Fruit fly (Drosophila melanogaster) whole organism, prepupa: ENCODE data around the gene SC35.

ENCODE experiments used
- CG10631 ChIP-seq: fragments of 200-800 bp; sonication (Bioruptor generic); optimal IDR thresholded peaks from 2 replicates; lab custom pipeline; 2016; ENCODE audit warnings: missing biosample characterization, missing genetic modification characterization
- CG10669 ChIP-seq: fragments of 200-800 bp; sonication (Bioruptor generic); optimal IDR thresholded peaks from 3 replicates; lab custom pipeline; 2018; ENCODE audit warnings: missing biosample characterization, mild to moderate bottlenecking, missing genetic modification characterization, moderate library complexity
- CG11294 ChIP-seq: fragments of 200-800 bp; sonication (Bioruptor generic); IDR thresholded peaks from 2 replicates; pipeline ENCODE4 v1.3.6; 2022; ENCODE audit warnings: missing biosample characterization, missing genetic modification characterization
- CG3032 ChIP-seq: fragments of 200-800 bp; optimal IDR thresholded peaks from 2 replicates; lab custom pipeline; 2019; ENCODE audit warnings: missing biosample characterization, mild to moderate bottlenecking, missing genetic modification characterization, moderate library complexity
- CG31627 ChIP-seq: fragments of 200-800 bp; sonication (Bioruptor generic); optimal IDR thresholded peaks from 3 replicates; lab custom pipeline; 2016; ENCODE audit warnings: missing biosample characterization, missing genetic modification characterization
- CG32006 ChIP-seq: fragments of 200-800 bp; sonication (Bioruptor generic); optimal IDR thresholded peaks from 3 replicates; lab custom pipeline; 2017; ENCODE audit warnings: missing biosample characterization, mild to moderate bottlenecking, missing genetic modification characterization
- CG4318 ChIP-seq: fragments of 200-800 bp; sonication (Bioruptor generic); optimal IDR thresholded peaks from 3 replicates; lab custom pipeline; 2017; ENCODE audit warnings: missing biosample characterization, mild to moderate bottlenecking, missing genetic modification characterization
- CG6163 ChIP-seq: fragments of 200-800 bp; sonication (Bioruptor generic); IDR thresholded peaks from 3 replicates; pipeline ENCODE4 v1.3.6; 2022; ENCODE audit warnings: missing biosample characterization, missing genetic modification characterization
- CG6792 ChIP-seq: fragments of 200-800 bp; sonication (Bioruptor generic); optimal IDR thresholded peaks from 3 replicates; lab custom pipeline; 2016; ENCODE audit warnings: missing biosample characterization, missing genetic modification characterization
- CG6808 ChIP-seq: fragments of 200-800 bp; sonication (Bioruptor generic); optimal IDR thresholded peaks from 3 replicates; lab custom pipeline; 2017; ENCODE audit warnings: missing biosample characterization, missing genetic modification characterization, mild to moderate bottlenecking, moderate library complexity, missing genetic modification reagents
- CG6854 ChIP-seq: fragments of 200-800 bp; sonication (Bioruptor generic); optimal IDR thresholded peaks from 2 replicates; lab custom pipeline; 2017; ENCODE audit warnings: missing biosample characterization, mild to moderate bottlenecking, missing genetic modification characterization
- CG7368 ChIP-seq: fragments of 200-800 bp; sonication (Bioruptor generic); optimal IDR thresholded peaks from 3 replicates; lab custom pipeline; 2016; ENCODE audit warnings: missing biosample characterization, missing genetic modification characterization
- CG8119 ChIP-seq: fragments of 200-800 bp; sonication (Bioruptor generic); IDR thresholded peaks from 3 replicates; pipeline ENCODE4 v1.3.6; 2022; ENCODE audit warnings: missing biosample characterization, missing genetic modification characterization
- CG8632 ChIP-seq: fragments of 200-800 bp; sonication (Bioruptor generic); optimal IDR thresholded peaks from 3 replicates; lab custom pipeline; 2016; ENCODE audit warnings: missing biosample characterization, missing genetic modification characterization
- Eip78C ChIP-seq: fragments of 200-800 bp; sonication (Bioruptor generic); peaks from one replicate; lab custom pipeline; 2016; ENCODE audit warnings: missing biosample characterization, missing genetic modification characterization
- Eip93F ChIP-seq: fragments of 200-800 bp; sonication (Bioruptor generic); optimal IDR thresholded peaks from 2 replicates; lab custom pipeline; 2016; ENCODE audit warnings: missing biosample characterization, mild to moderate bottlenecking, missing genetic modification characterization
- Gug ChIP-seq: fragments of 200-800 bp; sonication (Bioruptor generic); IDR thresholded peaks from 2 replicates; pipeline ENCODE4 v1.3.6; 2022; ENCODE audit warnings: missing biosample characterization, missing genetic modification characterization
- Hr38 ChIP-seq: sonication (Bioruptor generic); optimal IDR thresholded peaks from 2 replicates; lab custom pipeline; 2016; ENCODE audit warnings: missing biosample characterization, missing genetic modification characterization
- Hr4 ChIP-seq: fragments of 200-800 bp; sonication (Bioruptor generic); optimal IDR thresholded peaks from 3 replicates; lab custom pipeline; 2016; ENCODE audit warnings: missing biosample characterization, missing genetic modification characterization
- Lpt ChIP-seq: fragments of 200-800 bp; sonication (Bioruptor generic); optimal IDR thresholded peaks from 3 replicates; lab custom pipeline; 2016; ENCODE audit warnings: missing biosample characterization, missing genetic modification characterization
- Met ChIP-seq: fragments of 200-800 bp; sonication (Bioruptor generic); optimal IDR thresholded peaks from 3 replicates; lab custom pipeline; 2016; ENCODE audit warnings: missing biosample characterization, missing genetic modification characterization
- Sox102F ChIP-seq: fragments of 200-800 bp; sonication (Bioruptor generic); optimal IDR thresholded peaks from 2 replicates; lab custom pipeline; 2016; ENCODE audit warnings: missing biosample characterization, mild to moderate bottlenecking, missing genetic modification characterization
- Sox14 ChIP-seq: fragments of 200-800 bp; sonication (Bioruptor generic); optimal IDR thresholded peaks from 3 replicates; lab custom pipeline; 2016; ENCODE audit warnings: missing biosample characterization, missing genetic modification characterization
- cyc ChIP-seq: fragments of 200-800 bp; sonication (Bioruptor generic); optimal IDR thresholded peaks from 3 replicates; lab custom pipeline; 2016; ENCODE audit warnings: missing biosample characterization, missing genetic modification characterization
- dsx ChIP-seq: fragments of 200-800 bp; optimal IDR thresholded peaks from 3 replicates; lab custom pipeline; 2019; ENCODE audit warnings: missing biosample characterization, mild to moderate bottlenecking, missing genetic modification characterization, moderate library complexity; ENCODE audit not compliant: poor library complexity, severe bottlenecking
- eg ChIP-seq: fragments of 200-800 bp; sonication (Bioruptor generic); IDR thresholded peaks from 3 replicates; pipeline ENCODE4 v1.3.6; 2022; ENCODE audit warnings: missing biosample characterization, missing genetic modification characterization
- esn ChIP-seq: fragments of 200-800 bp; sonication (Bioruptor generic); optimal IDR thresholded peaks from 2 replicates; lab custom pipeline; 2016; ENCODE audit warnings: missing biosample characterization, mild to moderate bottlenecking, missing genetic modification characterization, moderate library complexity
- fd59A ChIP-seq: fragments of 200-800 bp; sonication (Bioruptor generic); optimal IDR thresholded peaks from 2 replicates; lab custom pipeline; 2017; ENCODE audit warnings: missing biosample characterization, mild to moderate bottlenecking, missing genetic modification characterization, missing genetic modification reagents
- fkh ChIP-seq: fragments of 200-800 bp; sonication (Bioruptor generic); optimal IDR thresholded peaks from 3 replicates; lab custom pipeline; 2017; ENCODE audit warnings: missing biosample characterization, mild to moderate bottlenecking, missing genetic modification characterization, moderate library complexity
- lz ChIP-seq: fragments of 200-800 bp; sonication (Bioruptor generic); optimal IDR thresholded peaks from 3 replicates; lab custom pipeline; 2016; ENCODE audit warnings: missing biosample characterization, missing genetic modification characterization
- net ChIP-seq: fragments of 200-800 bp; sonication (Bioruptor generic); optimal IDR thresholded peaks from 3 replicates; lab custom pipeline; 2016; ENCODE audit warnings: missing biosample characterization, missing genetic modification characterization
- pdm3 ChIP-seq: fragments of 200-800 bp; sonication (Bioruptor generic); optimal IDR thresholded peaks from 3 replicates; lab custom pipeline; 2016; ENCODE audit warnings: missing biosample characterization, missing genetic modification characterization
- svp ChIP-seq: fragments of 200-800 bp; sonication (Bioruptor generic); peaks from one replicate; lab custom pipeline; 2016; ENCODE audit warnings: missing biosample characterization, missing genetic modification characterization
- vri ChIP-seq: fragments of 200-800 bp; sonication (Bioruptor generic); optimal IDR thresholded peaks from 3 replicates; lab custom pipeline; 2016; ENCODE audit warnings: missing biosample characterization, mild to moderate bottlenecking, missing genetic modification characterization

SC35 gene

dm6 chr2L:12468813-12469212 is 34.3 kb upstream of the SC35 start:
- no peak for TF ChIP-seq CG6163 (GFP tag; lab: Robert Waterston, UW)
- TF ChIP-seq Eip78C = peak; percentile 4

dm6 chr2L:12467673-12468072 is 33.2 kb upstream of the SC35 start:
- TF ChIP-seq CG6792 (GFP tag; lab: Kevin White, UChicago) (no peak), Sox14 (GFP tag; lab: Kevin White, UChicago) (no peak), fkh (GFP tag; lab: Kevin White, UChicago) (peak; percentile 55)

dm6 chr2L:12466506-12467043 is 32.1 kb upstream of the SC35 start:
- TF ChIP-seq esn (GFP tag; lab: Kevin White, UChicago) (no peak), CG6808 (GFP tag; lab: Kevin White, UChicago) (no peak), CG6792 (GFP tag; lab: Kevin White, UChicago) (no peak), Sox102F (no peak), net (no peak), svp (GFP tag; lab: Kevin White, UChicago) (no peak), CG10669 (GFP tag; lab: Kevin White, UChicago) (no peak), pdm3 (GFP tag; lab: Kevin White, UChicago) (no peak), cyc (GFP tag; lab: Kevin White, UChicago) (no peak), Hr4 (no peak), CG8632 (no peak), Lpt (GFP tag; lab: Kevin White, UChicago) (no peak)

- TF ChIP-seq CG10669 (GFP tag; lab: Kevin White, UChicago) = no peak
- TF ChIP-seq Met (GFP tag; lab: Kevin White, UChicago) = no peak
- no peak for TF ChIP-seq dsx (GFP tag; lab: Kevin White, UChicago)
- TF ChIP-seq Eip78C = peak; percentile 20
- TF ChIP-seq fkh (GFP tag; lab: Kevin White, UChicago) = peak; percentile 77
These were observed 30.9 kb upstream of the SC35 start for dm6 chr2L:12465164-12466011.

- TF ChIP-seq Eip93F (no peak), fkh (GFP tag; lab: Kevin White, UChicago) (peak; percentile 15)
These were observed 29.6 kb upstream of the SC35 start for dm6 chr2L:12464065-12464464.

- TF ChIP-seq Gug (GFP tag; lab: Robert Waterston, UW) (no peak), Eip93F (peak; percentile 5), Sox14 (GFP tag; lab: Kevin White, UChicago) (peak; percentile 2), vri (GFP tag; lab: Kevin White, UChicago) (peak; percentile 54), fkh (GFP tag; lab: Kevin White, UChicago) (peak; percentile 65)
- TF ChIP-seq, all 60 proteins: peak for 4
These were observed 28.6 kb upstream of the SC35 start for dm6 chr2L:12463037-12463436.

dm6 chr2L:12460767-12461739 is 26.6 kb upstream of the SC35 start:
- TF ChIP-seq lz (GFP tag; lab: Kevin White, UChicago) = peak; percentile 30
- TF ChIP-seq CG7368 = no peak
- TF ChIP-seq CG10669 (GFP tag; lab: Kevin White, UChicago) = peak; percentile 50
- TF ChIP-seq CG6854 (GFP tag; lab: Kevin White, UChicago) = peak; percentile 91
- peak; percentile 32 for TF ChIP-seq Sox14 (GFP tag; lab: Kevin White, UChicago)
- TF ChIP-seq CG8119 (GFP tag; lab: Robert Waterston, UW) = peak; percentile 58; the same call in 2 of the 3 replicates
- peak; percentile 69 for TF ChIP-seq esn (GFP tag; lab: Kevin White, UChicago)
- peak; percentile 26 for TF ChIP-seq pdm3 (GFP tag; lab: Kevin White, UChicago)
- peak; percentile 66; the same call in 2 of the 3 replicates for TF ChIP-seq CG6163 (GFP tag; lab: Robert Waterston, UW)
- no peak for TF ChIP-seq CG4318
- TF ChIP-seq fd59A (GFP tag; lab: Kevin White, UChicago) = no peak
- peak; percentile 35 for TF ChIP-seq CG3032
- no peak for TF ChIP-seq Hr38 (GFP tag; lab: Kevin White, UChicago)
- peak; percentile 18 for TF ChIP-seq CG32006 (GFP tag; lab: Kevin White, UChicago)
- TF ChIP-seq CG31627 (GFP tag; lab: Kevin White, UChicago) = peak; percentile 6
- peak; percentile 80 for TF ChIP-seq eg (GFP tag; lab: Robert Waterston, UW)
- TF ChIP-seq CG11294 (GFP tag; lab: Robert Waterston, UW) = no peak
- TF ChIP-seq CG10631 (GFP tag; lab: Kevin White, UChicago) = peak; percentile 32
